Comparison of ENCODE assay signal across 4 fruit fly cellular contexts in genomic region chr3L:1391993-1392952, dm6.
TF ChIP-seq lines count a peak whose summit lies in the region.

No protein-coding gene starts in this region.

- no peak for TF ChIP-seq CTCF in whole organism, embryonic (GFP tag; optimal IDR thresholded peaks at IDR 0.05; lab: Kevin White, UChicago)

TF ChIP-seq in whole organism, embryonic, 481 proteins besides CTCF, POLR2A, EP300 and RAD21:
- TF ChIP-seq nom (GFP tag; optimal IDR thresholded peaks at IDR 0.05; lab: Kevin White, UChicago) (peak; percentile 80), CG17328 (GFP tag; IDR thresholded peaks at IDR 0.05; lab: Robert Waterston, UW) (no peak), ken (GFP tag; IDR thresholded peaks at IDR 0.05; lab: Robert Waterston, UW) (0 out of 3 replicates have a peak, but pooled peaks have one; percentile 37), gsb (GFP tag; IDR thresholded peaks at IDR 0.05; lab: Robert Waterston, UW) (no peak), Drgx (GFP tag; IDR thresholded peaks at IDR 0.05; lab: Robert Waterston, UW) (peak; percentile 57), CG16779 (GFP tag; IDR thresholded peaks at IDR 0.05; lab: Robert Waterston, UW) (no peak), CG15601 (tag; optimal IDR thresholded peaks at IDR 0.05; lab: Kevin White, UChicago) (no peak), oc (tag; optimal IDR thresholded peaks at IDR 0.05; lab: Kevin White, UChicago) (no peak), danr (GFP tag; IDR thresholded peaks at IDR 0.05; lab: Robert Waterston, UW) (no peak), tll (GFP tag; optimal IDR thresholded peaks at IDR 0.05; lab: Kevin White, UChicago) (no peak), bsh (GFP tag; optimal IDR thresholded peaks at IDR 0.05; lab: Kevin White, UChicago) (peak in 1 of 2 experiments; percentile 87), Ets65A (GFP tag; lab: Kevin White, UChicago) (peak; percentile 38), CG17829 (tag; optimal IDR thresholded peaks at IDR 0.05; lab: Kevin White, UChicago) (no peak), Nf-YB (GFP tag; optimal IDR thresholded peaks at IDR 0.05; lab: Kevin White, UChicago) (no peak), C15 (GFP tag; IDR thresholded peaks at IDR 0.05; lab: Robert Waterston, UW) (no peak), stwl (tag; optimal IDR thresholded peaks at IDR 0.05; lab: Kevin White, UChicago) (no peak), ci (GFP tag; IDR thresholded peaks at IDR 0.05; lab: Robert Waterston, UW) (0 out of 3 replicates have a peak, but pooled peaks have one; percentile 16), Meics (GFP tag; optimal IDR thresholded peaks at IDR 0.05; lab: Kevin White, UChicago) (no peak), CG11504 (tag; optimal IDR thresholded peaks at IDR 0.05; lab: Kevin White, UChicago) (no peak)

TF ChIP-seq in whole organism, prepupa, 60 proteins besides CTCF, POLR2A, EP300 and RAD21 (continues in another document):
- TF ChIP-seq CG11294 (GFP tag; IDR thresholded peaks at IDR 0.05; lab: Robert Waterston, UW) (0 out of 2 replicates have a peak, but pooled peaks have one; percentile 25), Ets96B (tag; optimal IDR thresholded peaks at IDR 0.05; lab: Kevin White, UChicago) (peak; percentile 92), Ets21C (GFP tag; optimal IDR thresholded peaks at IDR 0.05; lab: Kevin White, UChicago) (no peak), Sox102F (GFP tag; optimal IDR thresholded peaks at IDR 0.05; lab: Kevin White, UChicago) (no peak), Gug (GFP tag; IDR thresholded peaks at IDR 0.05; lab: Robert Waterston, UW) (peak; percentile 64), CG6808 (GFP tag; optimal IDR thresholded peaks at IDR 0.05; lab: Kevin White, UChicago) (peak; percentile 88), dsx (GFP tag; optimal IDR thresholded peaks at IDR 0.05; lab: Kevin White, UChicago; ENCODE audit: poor library complexity, severe bottlenecking) (peak; percentile 85), CG6854 (GFP tag; optimal IDR thresholded peaks at IDR 0.05; lab: Kevin White, UChicago) (no peak), net (GFP tag; optimal IDR thresholded peaks at IDR 0.05; lab: Kevin White, UChicago) (peak; percentile 72), CG34406 (GFP tag; optimal IDR thresholded peaks at IDR 0.05; lab: Kevin White, UChicago) (peak; percentile 67), topi (GFP tag; optimal IDR thresholded peaks at IDR 0.05; lab: Kevin White, UChicago) (peak; percentile 19), lz (GFP tag; optimal IDR thresholded peaks at IDR 0.05; lab: Kevin White, UChicago) (peak; percentile 20), cyc (GFP tag; optimal IDR thresholded peaks at IDR 0.05; lab: Kevin White, UChicago) (no peak), esn (GFP tag; optimal IDR thresholded peaks at IDR 0.05; lab: Kevin White, UChicago) (peak; percentile 29), Eip78C (GFP tag; lab: Kevin White, UChicago) (peak; percentile 96), Hr4 (GFP tag; optimal IDR thresholded peaks at IDR 0.05; lab: Kevin White, UChicago) (peak; percentile 80), Hr39 (GFP tag; optimal IDR thresholded peaks at IDR 0.05; lab: Kevin White, UChicago) (no peak), CG32006 (GFP tag; optimal IDR thresholded peaks at IDR 0.05; lab: Kevin White, UChicago) (peak; percentile 74), CG1621 (tag; optimal IDR thresholded peaks at IDR 0.05; lab: Kevin White, UChicago) (peak; percentile 81), pdm3 (GFP tag; optimal IDR thresholded peaks at IDR 0.05; lab: Kevin White, UChicago) (peak; percentile 75), CG8319 (GFP tag; optimal IDR thresholded peaks at IDR 0.05; lab: Kevin White, UChicago) (peak; percentile 28), spab (GFP tag; optimal IDR thresholded peaks at IDR 0.05; lab: Kevin White, UChicago) (peak; percentile 89), vri (GFP tag; optimal IDR thresholded peaks at IDR 0.05; lab: Kevin White, UChicago) (no peak), CG31627 (GFP tag; optimal IDR thresholded peaks at IDR 0.05; lab: Kevin White, UChicago) (no peak), CG10631 (GFP tag; optimal IDR thresholded peaks at IDR 0.05; lab: Kevin White, UChicago) (peak; percentile 84)

TF ChIP-seq in whole organism, pupa, 21 proteins besides CTCF, POLR2A, EP300 and RAD21:
- peak; percentile 88 for TF ChIP-seq Pif1A (GFP tag; optimal IDR thresholded peaks at IDR 0.05; lab: Kevin White, UChicago)
- peak; percentile 66 for TF ChIP-seq CG13204 (GFP tag; optimal IDR thresholded peaks at IDR 0.05; lab: Kevin White, UChicago)
- peak; percentile 76 for TF ChIP-seq fd96Ca (GFP tag; IDR thresholded peaks at IDR 0.05; lab: Robert Waterston, UW)
- peak; percentile 77 for TF ChIP-seq CG12605 (GFP tag; IDR thresholded peaks at IDR 0.05; lab: Robert Waterston, UW)
- peak; percentile 20 for TF ChIP-seq Snoo (tag; optimal IDR thresholded peaks at IDR 0.05; lab: Kevin White, UChicago)
- TF ChIP-seq CG4496 (GFP tag; IDR thresholded peaks at IDR 0.05; lab: Robert Waterston, UW): peak; percentile 86
- TF ChIP-seq CG8301 (tag; optimal IDR thresholded peaks at IDR 0.05; lab: Kevin White, UChicago): peak; percentile 88
- TF ChIP-seq Pif1B (GFP tag; optimal IDR thresholded peaks at IDR 0.05; lab: Kevin White, UChicago): peak; percentile 85
- peak; percentile 85 for TF ChIP-seq D1 (tag; optimal IDR thresholded peaks at IDR 0.05; lab: Kevin White, UChicago)
- peak; percentile 89 for TF ChIP-seq CG9948 (tag; optimal IDR thresholded peaks at IDR 0.05; lab: Kevin White, UChicago)
- TF ChIP-seq gl (tag; optimal IDR thresholded peaks at IDR 0.05; lab: Kevin White, UChicago): peak; percentile 76
- peak; percentile 93 for TF ChIP-seq CG14655 (GFP tag; optimal IDR thresholded peaks at IDR 0.05; lab: Kevin White, UChicago)
- peak; percentile 90 for TF ChIP-seq CG17806 (tag; optimal IDR thresholded peaks at IDR 0.05; lab: Kevin White, UChicago)
- TF ChIP-seq CG34367 (tag; optimal IDR thresholded peaks at IDR 0.05; lab: Kevin White, UChicago): peak; percentile 90
- TF ChIP-seq EcR (GFP tag; optimal IDR thresholded peaks at IDR 0.05; lab: Kevin White, UChicago): peak; percentile 74
- 0 out of 2 replicates have a peak, but pooled peaks have one; percentile 23 for TF ChIP-seq rn (GFP tag; IDR thresholded peaks at IDR 0.05; lab: Robert Waterston, UW)
- TF ChIP-seq CG32121 (GFP tag; IDR thresholded peaks at IDR 0.05; lab: Robert Waterston, UW): peak; percentile 28; the same call in 1 of the 2 replicates
- TF ChIP-seq CG10348 (GFP tag; IDR thresholded peaks at IDR 0.05; lab: Robert Waterston, UW): no peak
- TF ChIP-seq CG15710 (tag; optimal IDR thresholded peaks at IDR 0.05; lab: Kevin White, UChicago): peak; percentile 87
- peak; percentile 90 for TF ChIP-seq CG8159 (tag; optimal IDR thresholded peaks at IDR 0.05; lab: Kevin White, UChicago)
- peak; percentile 75 for TF ChIP-seq Ets98B (GFP tag; IDR thresholded peaks at IDR 0.05; lab: Robert Waterston, UW)

TF ChIP-seq in whole organism, wandering third instar larva, 38 proteins besides CTCF, POLR2A, EP300 and RAD21:
- TF ChIP-seq h (GFP tag; optimal IDR thresholded peaks at IDR 0.05; lab: Kevin White, UChicago) (no peak), rgr (GFP tag; optimal IDR thresholded peaks at IDR 0.05; lab: Kevin White, UChicago) (peak; percentile 6), fru (GFP tag; optimal IDR thresholded peaks at IDR 0.05; lab: Kevin White, UChicago) (peak; percentile 8), usp (GFP tag; optimal IDR thresholded peaks at IDR 0.05; lab: Kevin White, UChicago) (no peak), ey (GFP tag; optimal IDR thresholded peaks at IDR 0.05; lab: Kevin White, UChicago) (peak; percentile 36), CG32264 (GFP tag; optimal IDR thresholded peaks at IDR 0.05; lab: Kevin White, UChicago) (no peak), foxo (GFP tag; optimal IDR thresholded peaks at IDR 0.05; lab: Kevin White, UChicago) (peak in 1 of 2 experiments; percentile 21), dmrt93B (GFP tag; optimal IDR thresholded peaks at IDR 0.05; lab: Kevin White, UChicago) (no peak), lola (GFP tag; optimal IDR thresholded peaks at IDR 0.05; lab: Kevin White, UChicago) (no peak), HLH106 (tag; optimal IDR thresholded peaks at IDR 0.05; lab: Kevin White, UChicago) (no peak)

Comparison
In these comparisons a context has a peak if more than half of its experiments do, and no peak if none do; other contexts are left out.
1. Of the 7 proteins assayed by ChIP-seq in both whole organism, embryonic and whole organism, prepupa: peak only in whole organism, embryonic: none; only in whole organism, prepupa: CG16779, Gug and Lpt; in both: none; in neither: 4.